Worm (Caenorhabditis elegans): ENCODE results near the gene T28H11.8.

DNA sequence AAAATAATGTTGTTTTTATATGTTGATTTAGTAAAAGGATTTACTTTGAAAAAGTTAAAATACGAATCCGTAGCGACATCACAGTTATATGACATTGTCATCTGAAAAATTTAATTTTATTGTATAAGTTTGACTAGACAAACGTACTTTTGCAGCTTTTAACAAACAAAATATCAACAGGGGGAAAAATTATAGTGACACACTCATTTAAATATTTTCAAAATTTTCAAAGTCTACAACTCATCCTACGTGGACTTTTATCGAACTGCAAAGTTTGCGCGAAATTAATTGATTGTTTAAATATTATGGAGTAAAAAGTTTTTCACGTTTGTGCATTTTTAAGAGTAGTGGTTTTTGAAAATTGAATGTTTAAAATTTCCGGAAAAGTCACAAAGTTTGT is 5.2 kb upstream of the T28H11.8 start, which contains the start of gene C09B9.85:
- no peak for TF ChIP-seq ama-1 (optimal IDR thresholded peaks at IDR 0.05)
- TF ChIP-seq pes-1 (GFP tag; IDR thresholded peaks at IDR 0.05) = no peak
- TF ChIP-seq F13C5.2 (tag; optimal IDR thresholded peaks at IDR 0.05) = no peak
- no peak for TF ChIP-seq flt-1 (GFP tag; IDR thresholded peaks at IDR 0.05)
- TF ChIP-seq tbx-11 (GFP tag; IDR thresholded peaks at IDR 0.05) = no peak
- TF ChIP-seq tbx-37 (GFP tag; conservative IDR thresholded peaks at IDR 0.05) = no peak
